Fruit fly (Drosophila melanogaster): ENCODE measurements around the gene CG34268.
A peak's percentile ranks its signal among the peaks of the same experiment; 100 is the strongest.

Gene CG34268

DNA sequence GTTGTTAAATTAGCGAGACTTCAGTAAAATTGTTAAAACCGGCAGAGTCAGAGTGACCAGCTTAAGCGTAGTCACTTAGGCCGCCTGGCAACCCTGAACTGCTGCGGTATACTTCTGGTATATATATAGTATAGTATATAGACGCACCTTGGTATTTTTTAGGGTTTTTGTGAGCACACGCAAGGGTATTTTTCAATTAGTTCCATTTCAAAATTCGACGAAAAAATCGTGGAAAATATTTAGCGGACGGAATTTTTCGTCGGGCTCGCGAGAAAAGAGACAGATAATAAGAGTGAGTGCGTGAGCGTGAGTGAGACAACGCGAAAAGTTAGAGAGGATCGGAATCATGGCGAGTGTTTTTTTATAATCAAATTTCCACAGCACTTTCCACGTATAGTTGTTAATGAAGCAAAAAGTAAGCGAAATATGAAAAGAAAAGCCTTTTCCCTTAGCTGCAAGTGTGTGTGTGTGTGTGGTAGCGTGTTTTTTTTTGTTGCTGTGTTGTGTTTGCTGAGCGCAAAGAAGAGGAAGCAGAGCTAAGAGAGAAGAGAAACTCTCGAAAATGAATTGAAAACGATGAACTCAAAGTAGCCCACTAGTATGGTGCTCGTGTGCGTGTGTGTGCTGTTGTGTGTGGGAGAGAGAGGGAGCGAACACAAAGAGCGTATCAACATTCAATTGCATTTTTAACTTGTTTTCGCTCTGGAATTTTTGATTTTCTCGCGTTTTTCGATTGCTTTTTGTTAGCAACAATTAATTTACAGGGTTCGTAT lies 42.3 kb downstream of the CG34268 start, which contains the start of the genes Cypl and Hipk:
Gene Cypl (minus strand): TSS at position 69 of the 773 bp plus-strand sequence.
Gene Hipk (plus strand): TSS at position 198 of the 773 bp plus-strand sequence.
- TF ChIP-seq tai (GFP tag; optimal IDR thresholded peaks at IDR 0.05), result peak; percentile 77
- peak; percentile 52 for TF ChIP-seq h (GFP tag; optimal IDR thresholded peaks at IDR 0.05)
- peak; percentile 47 for TF ChIP-seq psq (GFP tag; optimal IDR thresholded peaks at IDR 0.05)
- TF ChIP-seq Hr78 (GFP tag; optimal IDR thresholded peaks at IDR 0.05), result no peak
- no peak for TF ChIP-seq Dfd (GFP tag; optimal IDR thresholded peaks at IDR 0.05)
- peak; percentile 34 for TF ChIP-seq HLH106 (tag; optimal IDR thresholded peaks at IDR 0.05)
- no peak for TF ChIP-seq N (GFP tag; optimal IDR thresholded peaks at IDR 0.05)
- TF ChIP-seq Mio (GFP tag; optimal IDR thresholded peaks at IDR 0.05), result no peak
- TF ChIP-seq Myc (optimal IDR thresholded peaks at IDR 0.05), result no peak
- TF ChIP-seq sage (GFP tag; optimal IDR thresholded peaks at IDR 0.05), result no peak
- peak; percentile 55 for TF ChIP-seq OdsH (GFP tag; optimal IDR thresholded peaks at IDR 0.05)
- peak; percentile 41 for TF ChIP-seq fru (GFP tag; optimal IDR thresholded peaks at IDR 0.05)
- TF ChIP-seq Sp1 (GFP tag; optimal IDR thresholded peaks at IDR 0.05), result peak; percentile 56
- no peak for TF ChIP-seq woc (GFP tag; optimal IDR thresholded peaks at IDR 0.05)
- no peak for TF ChIP-seq dsf (GFP tag; optimal IDR thresholded peaks at IDR 0.05; ENCODE audit: borderline replicate concordance)
- peak; percentile 33 for TF ChIP-seq Rel (GFP tag; optimal IDR thresholded peaks at IDR 0.05)
- TF ChIP-seq Rel (tag; optimal IDR thresholded peaks at IDR 0.05), result peak; percentile 93
- TF ChIP-seq lola (GFP tag; optimal IDR thresholded peaks at IDR 0.05), result peak; percentile 78
- no peak for TF ChIP-seq Jra (GFP tag; optimal IDR thresholded peaks at IDR 0.05)
- TF ChIP-seq Hr83 (GFP tag; optimal IDR thresholded peaks at IDR 0.05; ENCODE audit: poor library complexity, severe bottlenecking), result no peak
- no peak for TF ChIP-seq CG9705 (GFP tag; optimal IDR thresholded peaks at IDR 0.05)
- no peak for TF ChIP-seq sv (GFP tag; optimal IDR thresholded peaks at IDR 0.05)
- peak; percentile 42 for TF ChIP-seq rgr (GFP tag; optimal IDR thresholded peaks at IDR 0.05)
- no peak for TF ChIP-seq dmrt93B (GFP tag; optimal IDR thresholded peaks at IDR 0.05)
- TF ChIP-seq pan (optimal IDR thresholded peaks at IDR 0.05), result no peak
- no peak for TF ChIP-seq CG32264 (GFP tag; optimal IDR thresholded peaks at IDR 0.05)
- peak in 1 of 2 experiments; percentile 66 for TF ChIP-seq dl (GFP tag; optimal IDR thresholded peaks at IDR 0.05; ENCODE audit: insufficient read depth in 1 of 2, partially characterized antibody in 2 of 2)
- no peak for TF ChIP-seq usp (GFP tag; optimal IDR thresholded peaks at IDR 0.05)
- peak in 1 of 2 experiments; percentile 40 for TF ChIP-seq foxo (GFP tag; optimal IDR thresholded peaks at IDR 0.05)
- peak; percentile 82 for TF ChIP-seq Dif (GFP tag; optimal IDR thresholded peaks at IDR 0.05; ENCODE audit: partially characterized antibody)
- peak; percentile 48 for TF ChIP-seq brk (GFP tag; optimal IDR thresholded peaks at IDR 0.05)
- no peak for TF ChIP-seq Abd-B (GFP tag; optimal IDR thresholded peaks at IDR 0.05)
- TF ChIP-seq GATAd (GFP tag; optimal IDR thresholded peaks at IDR 0.05), result no peak
- no peak for TF ChIP-seq ey (GFP tag; optimal IDR thresholded peaks at IDR 0.05)
- TF ChIP-seq CrebA (GFP tag; optimal IDR thresholded peaks at IDR 0.05; ENCODE audit: borderline replicate concordance), result no peak
- TF ChIP-seq jim (GFP tag; optimal IDR thresholded peaks at IDR 0.05), result no peak
- TF ChIP-seq Hnf4 (GFP tag; optimal IDR thresholded peaks at IDR 0.05), result peak; percentile 48
- TF ChIP-seq br (GFP tag; optimal IDR thresholded peaks at IDR 0.05), result peak; percentile 47
- peak; percentile 59 for TF ChIP-seq Vsx2 (GFP tag; optimal IDR thresholded peaks at IDR 0.05; ENCODE audit: partially characterized antibody)

DNA sequence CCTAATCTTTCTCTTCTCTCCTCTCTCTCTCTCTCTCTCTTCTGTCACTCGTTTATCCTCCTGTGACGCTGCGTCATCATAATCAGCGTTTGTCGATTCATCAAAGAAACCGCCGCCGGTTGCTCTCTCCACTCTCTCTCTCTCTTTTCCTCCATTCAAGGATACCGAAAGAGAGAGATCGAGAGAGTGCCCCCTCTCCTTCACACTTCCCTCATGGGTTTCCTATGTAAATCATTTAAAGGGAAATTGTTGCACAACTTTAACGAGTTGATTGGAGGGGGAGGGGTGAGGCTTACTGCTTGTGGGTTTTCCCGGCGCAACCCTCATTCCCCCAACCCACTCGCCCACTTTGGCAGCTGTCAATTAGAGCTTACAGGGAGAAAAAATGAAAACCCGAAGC lies 43.4 kb downstream of the CG34268 start:
- TF ChIP-seq GATAd (GFP tag; optimal IDR thresholded peaks at IDR 0.05) (no peak), sage (GFP tag; optimal IDR thresholded peaks at IDR 0.05) (no peak), Vsx2 (GFP tag; optimal IDR thresholded peaks at IDR 0.05; ENCODE audit: partially characterized antibody) (no peak), Mio (GFP tag; optimal IDR thresholded peaks at IDR 0.05) (no peak), dl (GFP tag; optimal IDR thresholded peaks at IDR 0.05; ENCODE audit: insufficient read depth in 1 of 2, partially characterized antibody in 2 of 2) (peak; percentile 39 to 84), Dif (GFP tag; optimal IDR thresholded peaks at IDR 0.05; ENCODE audit: partially characterized antibody) (peak; percentile 72), foxo (GFP tag; optimal IDR thresholded peaks at IDR 0.05) (no peak), Jra (GFP tag; optimal IDR thresholded peaks at IDR 0.05) (no peak)

Data from whole organism, wandering third instar larva.